Worm (Caenorhabditis elegans) whole organism, late embryonic: ENCODE data around the gene F01F1.15.

Experiments used
- fkh-10 ChIP-seq: fragments of 150-350 bp; optimal IDR thresholded peaks from 2 replicates; lab custom pipeline; 2014; ENCODE audit warnings: missing biosample characterization, missing genetic modification reagents, missing genetic modification characterization
- hlh-8 ChIP-seq: sonication (generic microtip); optimal IDR thresholded peaks from 2 replicates; lab custom pipeline; 2016; ENCODE audit warnings: missing genotype, missing genetic modification characterization, missing compliant biosample characterization
- sox-2 ChIP-seq: fragments of 200-800 bp; sonication (Bioruptor generic); IDR thresholded peaks from 2 replicates; pipeline ENCODE4 v1.3.6; 2022; ENCODE audit warnings: missing genetic modification reagents, missing genetic modification characterization, missing compliant biosample characterization

DNA sequence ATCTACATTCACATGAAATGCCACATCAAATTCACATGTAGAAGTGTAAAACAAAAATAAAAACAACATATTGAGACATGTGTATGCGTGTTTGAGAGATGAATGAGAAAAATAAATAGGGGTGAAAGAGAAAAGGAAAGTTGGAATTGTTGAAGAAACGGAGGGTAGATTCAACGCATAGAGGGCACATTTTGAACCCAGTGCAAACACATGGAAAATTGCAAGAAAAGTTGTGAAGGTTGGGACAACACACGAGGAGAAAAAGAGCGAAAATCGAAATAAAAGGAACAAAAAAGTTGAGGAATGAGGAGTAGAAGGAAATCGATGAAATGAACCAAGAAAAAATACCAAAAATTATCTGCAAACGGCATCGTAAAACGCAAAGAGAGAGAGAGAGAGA, 29.7 kb downstream of the F01F1.15 start:
- TF ChIP-seq fkh-10 (GFP tag; lab: Kevin White, UChicago) (no peak), sox-2 (GFP tag; lab: Robert Waterston, UW) (no peak), hlh-8 (no peak)
